Worm (Caenorhabditis elegans): ENCODE measurements around the gene Y55F3AM.21.

The Y55F3AM.21 gene

DNA sequence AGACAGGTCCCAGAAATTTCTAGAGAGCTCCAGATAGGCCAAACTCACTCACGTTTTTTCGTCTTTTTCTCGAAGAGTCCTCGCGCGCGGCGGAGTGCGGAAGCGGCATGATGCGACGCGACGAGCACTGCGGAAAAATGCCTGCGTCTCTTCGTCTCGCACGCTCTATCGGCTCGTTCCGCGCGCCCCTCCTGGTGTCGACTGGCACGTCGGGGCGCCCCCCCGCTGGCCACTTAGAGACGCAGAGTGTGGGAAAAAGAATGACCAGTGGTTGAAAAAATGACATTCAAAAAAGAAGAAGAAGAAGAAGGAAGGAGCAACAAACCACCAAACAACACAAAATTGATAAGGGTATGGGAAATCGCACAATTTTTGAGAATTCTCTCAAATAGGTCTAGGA, 15.9 kb upstream of the Y55F3AM.21 start, which contains the start of gene znf-782 (continued):
- TF ChIP-seq daf-8 (GFP tag; IDR thresholded peaks at IDR 0.05) = no peak
- no peak for TF ChIP-seq mxl-2 (GFP tag; conservative IDR thresholded peaks at IDR 0.05)

DNA sequence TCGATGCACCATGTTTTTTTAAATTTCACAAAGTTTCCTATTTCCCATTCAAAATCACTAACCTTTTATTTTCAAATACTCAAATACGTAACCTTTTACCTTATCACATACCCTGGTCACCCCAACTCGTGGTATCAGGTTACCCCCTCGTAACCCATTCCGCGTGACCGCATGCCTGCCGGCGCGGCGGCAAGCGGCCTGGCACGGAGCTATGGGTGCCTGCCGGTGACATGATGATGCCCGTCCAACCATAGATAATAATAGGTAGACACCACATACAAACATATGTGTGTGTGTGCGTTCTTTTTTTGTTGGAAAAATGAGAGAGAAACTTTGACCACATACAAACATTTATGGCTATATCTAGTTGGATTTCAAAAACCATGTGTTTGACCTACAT, 14.1 kb upstream of the Y55F3AM.21 start:
- TF ChIP-seq nhr-41 (GFP tag; IDR thresholded peaks at IDR 0.05) (0 out of 2 replicates have a peak, but pooled peaks have one; percentile 39), Y48G9A.11 (GFP tag; IDR thresholded peaks at IDR 0.05) (no peak), T26A8.4 (GFP tag; IDR thresholded peaks at IDR 0.05) (peak; percentile 43), pqm-1 (tag; optimal IDR thresholded peaks at IDR 0.05) (no peak), duxl-1 (tag; optimal IDR thresholded peaks at IDR 0.05; ENCODE audit: poor library complexity) (peak; percentile 9), fos-1 (tag; optimal IDR thresholded peaks at IDR 0.05) (no peak), madf-9 (GFP tag; conservative IDR thresholded peaks at IDR 0.05) (peak; percentile 48; the same call in 1 of the 2 replicates), F37D6.2 (tag; optimal IDR thresholded peaks at IDR 0.05) (no peak), spr-3 (GFP tag; optimal IDR thresholded peaks at IDR 0.05) (peak; percentile 3), zfp-3 (GFP tag; conservative IDR thresholded peaks at IDR 0.05) (no peak), daf-16 (GFP tag; optimal IDR thresholded peaks at IDR 0.05) (no peak), daf-16 (tag; optimal IDR thresholded peaks at IDR 0.05) (peak; percentile 63), nhr-11 (tag; optimal IDR thresholded peaks at IDR 0.05) (peak; percentile 15), ZK546.5 (tag; optimal IDR thresholded peaks at IDR 0.05) (no peak), hmg-1.1 (GFP tag; IDR thresholded peaks at IDR 0.05) (no peak), hlh-30 (tag; optimal IDR thresholded peaks at IDR 0.05; ENCODE audit: insufficient read depth) (peak; percentile 74), attf-4 (tag; optimal IDR thresholded peaks at IDR 0.05) (no peak), madf-5 (GFP tag; IDR thresholded peaks at IDR 0.05) (0 out of 4 replicates have a peak, but pooled peaks of 1 of the 2 experiments have one; percentile 17), mep-1 (tag; optimal IDR thresholded peaks at IDR 0.05) (no peak), arid-1 (GFP tag; conservative IDR thresholded peaks at IDR 0.05) (no peak), nhr-48 (tag; optimal IDR thresholded peaks at IDR 0.05) (peak; percentile 32), dmd-9 (GFP tag; IDR thresholded peaks at IDR 0.05) (no peak), dmd-8 (GFP tag; IDR thresholded peaks at IDR 0.05) (no peak), hif-1 (tag; optimal IDR thresholded peaks at IDR 0.05) (peak in 1 of 2 experiments; percentile 52), nhr-102 (tag; optimal IDR thresholded peaks at IDR 0.05) (peak; percentile 31), dve-1 (tag; optimal IDR thresholded peaks at IDR 0.05; ENCODE audit: insufficient read depth) (peak; percentile 76), egl-43 (GFP tag; IDR thresholded peaks at IDR 0.05) (0 out of 2 replicates have a peak, but pooled peaks have one; percentile 47), mxl-3 (GFP tag; optimal IDR thresholded peaks at IDR 0.05) (peak; percentile 12), hlh-11 (tag; optimal IDR thresholded peaks at IDR 0.05) (peak; percentile 93), set-16 (GFP tag; IDR thresholded peaks at IDR 0.05) (peak; percentile 74), T20F7.1 (GFP tag; optimal IDR thresholded peaks at IDR 0.05) (no peak)

DNA sequence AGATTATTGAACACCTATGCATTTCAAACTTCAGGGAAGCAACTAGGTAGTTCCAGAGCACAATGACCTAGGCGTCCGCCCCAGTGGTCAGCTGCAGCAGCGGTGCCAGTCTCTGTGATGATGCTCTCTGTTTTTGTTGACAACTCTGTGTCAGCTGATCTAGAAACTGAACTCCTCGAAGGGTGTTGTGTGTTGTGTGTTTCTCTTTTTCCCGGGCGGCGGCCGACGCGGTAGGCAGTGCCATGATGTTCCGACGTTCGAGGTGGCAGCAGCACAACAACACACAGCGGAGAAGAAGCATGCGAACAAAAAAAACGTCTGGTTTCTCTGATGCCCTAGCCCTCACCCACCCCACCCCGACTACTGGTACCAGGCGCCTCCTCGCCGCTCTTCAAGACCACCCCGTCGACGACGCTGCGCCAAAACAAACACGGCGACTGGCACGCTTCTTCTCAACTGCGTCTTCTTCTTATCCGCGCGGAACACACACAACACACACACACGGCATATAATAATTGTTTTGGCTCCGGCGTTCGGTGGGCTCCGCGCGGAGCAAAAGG, 12.9 kb upstream of the Y55F3AM.21 start:
- TF ChIP-seq F37D6.2 (tag; optimal IDR thresholded peaks at IDR 0.05) (peak; percentile 3), zip-11 (GFP tag; IDR thresholded peaks at IDR 0.05) (no peak), lin-15B (tag; optimal IDR thresholded peaks at IDR 0.05) (no peak), nhr-237 (tag; optimal IDR thresholded peaks at IDR 0.05) (no peak), lsy-2 (tag; optimal IDR thresholded peaks at IDR 0.05) (no peak), Y75B8A.6 (GFP tag; IDR thresholded peaks at IDR 0.05) (no peak), daf-16 (GFP tag; optimal IDR thresholded peaks at IDR 0.05) (peak in 1 of 2 experiments; percentile 92), daf-16 (tag; optimal IDR thresholded peaks at IDR 0.05) (peak; percentile 77), spr-3 (GFP tag; optimal IDR thresholded peaks at IDR 0.05) (no peak), nhr-42 (GFP tag; IDR thresholded peaks at IDR 0.05) (peak; percentile 30; the same call in 1 of the 2 replicates), F44E2.7 (GFP tag; IDR thresholded peaks at IDR 0.05) (no peak), unc-62 (GFP tag; optimal IDR thresholded peaks at IDR 0.05 in 1 of 2) (peak in 1 of 2 experiments; percentile 61), unc-62 (tag; optimal IDR thresholded peaks at IDR 0.05) (no peak), mdl-1 (tag; optimal IDR thresholded peaks at IDR 0.05) (peak in 1 of 2 experiments; percentile 66), rbr-2 (tag; optimal IDR thresholded peaks at IDR 0.05) (peak; percentile 20), ces-1 (GFP tag; optimal IDR thresholded peaks at IDR 0.05) (no peak), ceh-82 (tag; optimal IDR thresholded peaks at IDR 0.05) (no peak), egl-27 (tag; optimal IDR thresholded peaks at IDR 0.05) (no peak), daf-19 (GFP tag; conservative IDR thresholded peaks at IDR 0.05) (no peak), aly-2 (tag; optimal IDR thresholded peaks at IDR 0.05) (no peak), egl-43 (GFP tag; IDR thresholded peaks at IDR 0.05) (0 out of 2 replicates have a peak, but pooled peaks have one; percentile 30)

Data from whole organism, L4 larva.